Worm (Caenorhabditis elegans): ENCODE results near the gene nhr-157.

Gene nhr-157

ce11 chrV:3894661-3895060 is 25.9 kb upstream of the nhr-157 start, which contains the start of gene sre-9:
Gene sre-9, plus strand, starts transcription at chrV:3894961.
- TF ChIP-seq ztf-23 (GFP tag; IDR thresholded peaks at IDR 0.05), result no peak
- no peak for TF ChIP-seq tab-1 (GFP tag; IDR thresholded peaks at IDR 0.05)
- TF ChIP-seq cog-1 (tag; optimal IDR thresholded peaks at IDR 0.05), result no peak
- TF ChIP-seq ztf-29 (GFP tag; IDR thresholded peaks at IDR 0.05), result no peak
- TF ChIP-seq flt-1 (GFP tag; IDR thresholded peaks at IDR 0.05), result no peak
- no peak for TF ChIP-seq klf-2 (GFP tag; conservative IDR thresholded peaks at IDR 0.05)
- TF ChIP-seq ref-1 (GFP tag; conservative IDR thresholded peaks at IDR 0.05), result no peak
- no peak for TF ChIP-seq med-1 (GFP tag; optimal IDR thresholded peaks at IDR 0.05; ENCODE audit: insufficient read depth)
- TF ChIP-seq T22C8.4 (GFP tag; IDR thresholded peaks at IDR 0.05), result no peak

- no peak for TF ChIP-seq flt-1 (GFP tag; IDR thresholded peaks at IDR 0.05)
- TF ChIP-seq klf-2 (GFP tag; conservative IDR thresholded peaks at IDR 0.05), result no peak
- TF ChIP-seq ztf-29 (GFP tag; IDR thresholded peaks at IDR 0.05), result no peak
- TF ChIP-seq ztf-23 (GFP tag; IDR thresholded peaks at IDR 0.05), result no peak
- TF ChIP-seq ref-1 (GFP tag; conservative IDR thresholded peaks at IDR 0.05), result no peak
- no peak for TF ChIP-seq tab-1 (GFP tag; IDR thresholded peaks at IDR 0.05)
- TF ChIP-seq cog-1 (tag; optimal IDR thresholded peaks at IDR 0.05), result no peak
- TF ChIP-seq T22C8.4 (GFP tag; IDR thresholded peaks at IDR 0.05), result no peak
Measured at ce11 chrV:3892361-3892904, 23.6 kb upstream of the nhr-157 start, which contains the start of gene C17E7.4. Gene C17E7.4, plus strand, starts transcription at chrV:3892854.

ce11 chrV:3891919-3892318 is 23.1 kb upstream of the nhr-157 start, which contains the start of gene C17E7.12:
Gene C17E7.12, minus strand, starts transcription at chrV:3892019.
- no peak for TF ChIP-seq tab-1 (GFP tag; IDR thresholded peaks at IDR 0.05)
- TF ChIP-seq ztf-23 (GFP tag; IDR thresholded peaks at IDR 0.05), result no peak
- no peak for TF ChIP-seq flt-1 (GFP tag; IDR thresholded peaks at IDR 0.05)
- no peak for TF ChIP-seq ref-1 (GFP tag; conservative IDR thresholded peaks at IDR 0.05)
- no peak for TF ChIP-seq med-1 (GFP tag; optimal IDR thresholded peaks at IDR 0.05; ENCODE audit: insufficient read depth)
- TF ChIP-seq ztf-29 (GFP tag; IDR thresholded peaks at IDR 0.05), result no peak
- TF ChIP-seq cog-1 (tag; optimal IDR thresholded peaks at IDR 0.05), result no peak
- TF ChIP-seq T22C8.4 (GFP tag; IDR thresholded peaks at IDR 0.05), result no peak
- TF ChIP-seq klf-2 (GFP tag; conservative IDR thresholded peaks at IDR 0.05), result no peak

ce11 chrV:3890761-3891160 is 22.0 kb upstream of the nhr-157 start, which contains the start of gene C17E7.9:
Gene C17E7.9, minus strand, starts transcription at chrV:3890861.
- TF ChIP-seq med-1 (GFP tag; optimal IDR thresholded peaks at IDR 0.05; ENCODE audit: insufficient read depth) (no peak), T22C8.4 (GFP tag; IDR thresholded peaks at IDR 0.05) (no peak), ztf-23 (GFP tag; IDR thresholded peaks at IDR 0.05) (no peak), ztf-29 (GFP tag; IDR thresholded peaks at IDR 0.05) (no peak), tab-1 (GFP tag; IDR thresholded peaks at IDR 0.05) (no peak), klf-2 (GFP tag; conservative IDR thresholded peaks at IDR 0.05) (no peak), flt-1 (GFP tag; IDR thresholded peaks at IDR 0.05) (no peak), ref-1 (GFP tag; conservative IDR thresholded peaks at IDR 0.05) (no peak), cog-1 (tag; optimal IDR thresholded peaks at IDR 0.05) (no peak)

ce11 chrV:3889113-3889512 is 20.3 kb upstream of the nhr-157 start, which contains the start of gene C17E7.13:
Gene C17E7.13, minus strand, starts transcription at chrV:3889288.
- TF ChIP-seq tab-1 (GFP tag; IDR thresholded peaks at IDR 0.05), result no peak
- no peak for TF ChIP-seq T22C8.4 (GFP tag; IDR thresholded peaks at IDR 0.05)
- TF ChIP-seq klf-2 (GFP tag; conservative IDR thresholded peaks at IDR 0.05), result no peak
- TF ChIP-seq ztf-23 (GFP tag; IDR thresholded peaks at IDR 0.05), result no peak
- TF ChIP-seq med-1 (GFP tag; optimal IDR thresholded peaks at IDR 0.05; ENCODE audit: insufficient read depth), result no peak
- no peak for TF ChIP-seq cog-1 (tag; optimal IDR thresholded peaks at IDR 0.05)

- TF ChIP-seq med-1 (GFP tag; optimal IDR thresholded peaks at IDR 0.05; ENCODE audit: insufficient read depth) (no peak), ztf-29 (GFP tag; IDR thresholded peaks at IDR 0.05) (no peak), klf-2 (GFP tag; conservative IDR thresholded peaks at IDR 0.05) (no peak), cog-1 (tag; optimal IDR thresholded peaks at IDR 0.05) (no peak), ztf-23 (GFP tag; IDR thresholded peaks at IDR 0.05) (no peak), ref-1 (GFP tag; conservative IDR thresholded peaks at IDR 0.05) (no peak), T22C8.4 (GFP tag; IDR thresholded peaks at IDR 0.05) (no peak)
Measured at ce11 chrV:3886104-3886503, 17.3 kb upstream of the nhr-157 start, which contains the start of gene nhr-124. Gene nhr-124, minus strand, starts transcription at chrV:3886204.

ce11 chrV:3884550-3884949 is 15.7 kb upstream of the nhr-157 start:
- TF ChIP-seq klf-2 (GFP tag; conservative IDR thresholded peaks at IDR 0.05) (no peak), ztf-29 (GFP tag; IDR thresholded peaks at IDR 0.05) (no peak), ztf-23 (GFP tag; IDR thresholded peaks at IDR 0.05) (no peak)

ce11 chrV:3878223-3878622 is 9.4 kb upstream of the nhr-157 start, which contains the start of gene nhr-159:
Gene nhr-159, minus strand, starts transcription at chrV:3878323.
- TF ChIP-seq flt-1 (GFP tag; IDR thresholded peaks at IDR 0.05), result no peak
- TF ChIP-seq T22C8.4 (GFP tag; IDR thresholded peaks at IDR 0.05), result no peak
- no peak for TF ChIP-seq ztf-23 (GFP tag; IDR thresholded peaks at IDR 0.05)

- TF ChIP-seq med-1 (GFP tag; optimal IDR thresholded peaks at IDR 0.05; ENCODE audit: insufficient read depth), result no peak
- TF ChIP-seq T22C8.4 (GFP tag; IDR thresholded peaks at IDR 0.05), result no peak
- TF ChIP-seq cog-1 (tag; optimal IDR thresholded peaks at IDR 0.05), result no peak
- no peak for TF ChIP-seq klf-2 (GFP tag; conservative IDR thresholded peaks at IDR 0.05)
- no peak for TF ChIP-seq ref-1 (GFP tag; conservative IDR thresholded peaks at IDR 0.05)
- TF ChIP-seq tab-1 (GFP tag; IDR thresholded peaks at IDR 0.05), result no peak
- no peak for TF ChIP-seq ztf-29 (GFP tag; IDR thresholded peaks at IDR 0.05)
- no peak for TF ChIP-seq flt-1 (GFP tag; IDR thresholded peaks at IDR 0.05)
- no peak for TF ChIP-seq ztf-23 (GFP tag; IDR thresholded peaks at IDR 0.05)
Measured at ce11 chrV:3877242-3877641, 8.4 kb upstream of the nhr-157 start.

- no peak for TF ChIP-seq ref-1 (GFP tag; conservative IDR thresholded peaks at IDR 0.05)
- no peak for TF ChIP-seq flt-1 (GFP tag; IDR thresholded peaks at IDR 0.05)
- no peak for TF ChIP-seq T22C8.4 (GFP tag; IDR thresholded peaks at IDR 0.05)
- TF ChIP-seq med-1 (GFP tag; optimal IDR thresholded peaks at IDR 0.05; ENCODE audit: insufficient read depth), result no peak
- TF ChIP-seq cog-1 (tag; optimal IDR thresholded peaks at IDR 0.05), result no peak
- TF ChIP-seq ztf-23 (GFP tag; IDR thresholded peaks at IDR 0.05), result no peak
- no peak for TF ChIP-seq ztf-29 (GFP tag; IDR thresholded peaks at IDR 0.05)
- no peak for TF ChIP-seq tab-1 (GFP tag; IDR thresholded peaks at IDR 0.05)
- TF ChIP-seq klf-2 (GFP tag; conservative IDR thresholded peaks at IDR 0.05), result no peak
Measured at ce11 chrV:3874102-3874744, 5.4 kb upstream of the nhr-157 start, which contains the start of gene nhr-158. Gene nhr-158, minus strand, starts transcription at chrV:3874152.
